Fruit fly (Drosophila melanogaster) whole organism, larva: Measurements from ENCODE around the gene Arpc5.

Experiments
- noc ChIP-seq: fragments of 200-800 bp; sonication (Bioruptor generic); optimal IDR thresholded peaks from 3 replicates; lab custom pipeline; 2019; ENCODE audit warnings: missing biosample characterization, mild to moderate bottlenecking, missing genetic modification characterization, moderate library complexity

The Arpc5 gene

dm6 chr2L:2627507-2627906, 47.4 kb downstream of the Arpc5 start:
- no peak for TF ChIP-seq noc (tag; lab: Kevin White, UChicago)

dm6 chr2L:2628760-2629159, 48.7 kb downstream of the Arpc5 start:
- TF ChIP-seq noc (tag; lab: Kevin White, UChicago) = no peak
